Worm (Caenorhabditis elegans) whole organism, late embryonic: ENCODE results near the gene abhd-14.

Source experiments
- C08G9.2 ChIP-seq: sonication (generic microtip); optimal IDR thresholded peaks from 2 replicates; lab custom pipeline; 2016; ENCODE audit warnings: mild to moderate bottlenecking, missing genetic modification characterization, moderate library complexity, missing compliant biosample characterization
- C38D4.7 ChIP-seq: fragments of 200-800 bp; sonication (Bioruptor generic); optimal IDR thresholded peaks from 2 replicates; lab custom pipeline; 2018; ENCODE audit warnings: mild to moderate bottlenecking, missing genetic modification characterization, moderate library complexity, missing compliant biosample characterization
- F13H6.1 ChIP-seq: sonication (generic microtip); optimal IDR thresholded peaks from 2 replicates; lab custom pipeline; 2016; ENCODE audit warnings: missing genetic modification characterization, missing compliant biosample characterization
- T23F11.4 ChIP-seq: fragments of 200-800 bp; sonication (Bioruptor generic); optimal IDR thresholded peaks from 2 replicates; lab custom pipeline; 2018; ENCODE audit warnings: mild to moderate bottlenecking, missing genetic modification characterization, missing compliant biosample characterization
- ceh-18 ChIP-seq: sonication (generic microtip); optimal IDR thresholded peaks from 2 replicates; lab custom pipeline; 2016; ENCODE audit warnings: missing genetic modification characterization, missing compliant biosample characterization
- ceh-19 ChIP-seq: fragments of 200-800 bp; sonication (Bioruptor generic); optimal IDR thresholded peaks from 2 replicates; lab custom pipeline; 2018; ENCODE audit warnings: mild to moderate bottlenecking, missing genetic modification characterization, missing compliant biosample characterization
- ceh-2 ChIP-seq: sonication (generic microtip); optimal IDR thresholded peaks from 2 replicates; lab custom pipeline; 2016; ENCODE audit warnings: missing genotype, missing genetic modification characterization, missing compliant biosample characterization
- ceh-24 ChIP-seq: sonication (generic microtip); optimal IDR thresholded peaks from 2 replicates; lab custom pipeline; 2016; ENCODE audit warnings: mild to moderate bottlenecking, missing genetic modification characterization, missing compliant biosample characterization
- ceh-30 ChIP-seq: fragments of 150-350 bp; optimal IDR thresholded peaks from 2 replicates; lab custom pipeline; 2014; ENCODE audit warnings: missing biosample characterization, missing genetic modification characterization
- ceh-31 ChIP-seq: sonication (generic microtip); optimal IDR thresholded peaks from 2 replicates; lab custom pipeline; 2016; ENCODE audit warnings: missing genetic modification characterization, missing compliant biosample characterization
- ceh-45 ChIP-seq: fragments of 200-800 bp; sonication (Bioruptor generic); IDR thresholded peaks from 2 replicates; pipeline ENCODE4 v1.3.6; 2022; ENCODE audit warnings: missing genetic modification reagents, missing genetic modification characterization, missing compliant biosample characterization
- ceh-6 ChIP-seq: fragments of 200-800 bp; sonication (Bioruptor generic); optimal IDR thresholded peaks from 2 replicates; lab custom pipeline; 2018; ENCODE audit warnings: mild to moderate bottlenecking, missing genetic modification characterization, missing compliant biosample characterization
- che-1 ChIP-seq: sonication (generic microtip); optimal IDR thresholded peaks from 2 replicates; lab custom pipeline; 2016; ENCODE audit warnings: mild to moderate bottlenecking, missing genetic modification characterization, missing compliant biosample characterization
- elt-2 ChIP-seq: sonication (generic microtip); optimal IDR thresholded peaks from 2 replicates; lab custom pipeline; 2016; ENCODE audit warnings: missing genetic modification reagents, missing genetic modification characterization, missing compliant biosample characterization
- elt-4 ChIP-seq: sonication (generic microtip); optimal IDR thresholded peaks from 2 replicates; lab custom pipeline; 2016; ENCODE audit warnings: missing genetic modification characterization, missing compliant biosample characterization
- ets-4 ChIP-seq: sonication (generic microtip); optimal IDR thresholded peaks from 2 replicates; lab custom pipeline; 2016; ENCODE audit warnings: missing genetic modification characterization, missing compliant biosample characterization
- eyg-1 ChIP-seq: sonication (generic microtip); optimal IDR thresholded peaks from 2 replicates; lab custom pipeline; 2016; ENCODE audit warnings: missing genotype, missing genetic modification characterization, missing compliant biosample characterization
- fax-1 ChIP-seq: sonication (generic microtip); optimal IDR thresholded peaks from 2 replicates; lab custom pipeline; 2016; ENCODE audit warnings: missing genotype, missing genetic modification characterization, missing compliant biosample characterization
- hlh-15 ChIP-seq: sonication (generic microtip); optimal IDR thresholded peaks from 2 replicates; lab custom pipeline; 2016; ENCODE audit warnings: missing genetic modification characterization, missing compliant biosample characterization
- hlh-30 ChIP-seq: sonication (generic microtip); optimal IDR thresholded peaks from 2 replicates; lab custom pipeline; 2017; ENCODE audit warnings: antibody characterized with exemption, missing genetic modification characterization, missing compliant biosample characterization; ENCODE audit not compliant: insufficient read depth
- hlh-6 ChIP-seq: sonication (generic microtip); optimal IDR thresholded peaks from 2 replicates; lab custom pipeline; 2016; ENCODE audit warnings: missing genotype, missing genetic modification characterization, missing compliant biosample characterization
- lim-6 ChIP-seq: sonication (generic microtip); optimal IDR thresholded peaks from 2 replicates; lab custom pipeline; 2016; ENCODE audit warnings: missing genetic modification characterization, missing compliant biosample characterization
- madf-2 ChIP-seq: sonication (generic microtip); optimal IDR thresholded peaks from 2 replicates; lab custom pipeline; 2017; ENCODE audit warnings: missing genetic modification characterization, missing compliant biosample characterization
- nfya-1 ChIP-seq: sonication (generic microtip); optimal IDR thresholded peaks from 2 replicates; lab custom pipeline; 2017; ENCODE audit warnings: missing genetic modification characterization, mild to moderate bottlenecking, missing compliant biosample characterization, antibody characterized with exemption, moderate library complexity
- nhr-11 ChIP-seq: fragments of 150-350 bp; optimal IDR thresholded peaks from 2 replicates; lab custom pipeline; 2014; ENCODE audit warnings: missing biosample characterization, missing genetic modification characterization
- npax-4 ChIP-seq: sonication (generic microtip); optimal IDR thresholded peaks from 2 replicates; lab custom pipeline; 2016; ENCODE audit warnings: missing genetic modification characterization, missing compliant biosample characterization
- pag-3 ChIP-seq: sonication (generic microtip); optimal IDR thresholded peaks from 2 replicates; lab custom pipeline; 2016; ENCODE audit warnings: missing compliant biosample characterization, missing genetic modification characterization, borderline replicate concordance
- pax-1 ChIP-seq: fragments of 150-350 bp; optimal IDR thresholded peaks from 2 replicates; lab custom pipeline; 2014; ENCODE audit warnings: missing biosample characterization, missing genetic modification characterization
- pha-2 ChIP-seq: sonication (generic microtip); optimal IDR thresholded peaks from 2 replicates; lab custom pipeline; 2017; ENCODE audit warnings: mild to moderate bottlenecking, missing genetic modification characterization, missing compliant biosample characterization
- pqm-1 ChIP-seq: sonication (generic microtip); optimal IDR thresholded peaks from 2 replicates; lab custom pipeline; 2016; ENCODE audit warnings: missing genetic modification characterization, missing compliant biosample characterization
- rnt-1 ChIP-seq: sonication (generic microtip); optimal IDR thresholded peaks from 2 replicates; lab custom pipeline; 2016; ENCODE audit warnings: missing genetic modification characterization, missing compliant biosample characterization
- sdc-2 ChIP-seq: sonication (generic microtip); optimal IDR thresholded peaks from 2 replicates; lab custom pipeline; 2016; ENCODE audit warnings: missing genotype, missing genetic modification characterization, missing compliant biosample characterization
- syd-9 ChIP-seq: sonication (generic microtip); optimal IDR thresholded peaks from 2 replicates; lab custom pipeline; 2016; ENCODE audit warnings: mild to moderate bottlenecking, missing genetic modification characterization, moderate library complexity, missing compliant biosample characterization
- tbx-2 ChIP-seq: sonication (generic microtip); optimal IDR thresholded peaks from 2 replicates; lab custom pipeline; 2016; ENCODE audit warnings: missing genetic modification characterization, missing compliant biosample characterization
- tbx-7 ChIP-seq: sonication (generic microtip); optimal IDR thresholded peaks from 2 replicates; lab custom pipeline; 2016; ENCODE audit warnings: missing genotype, missing genetic modification characterization, missing compliant biosample characterization
- ttx-3 ChIP-seq: sonication (generic microtip); optimal IDR thresholded peaks from 2 replicates; lab custom pipeline; 2016; ENCODE audit warnings: missing genetic modification reagents, missing genetic modification characterization, missing compliant biosample characterization
- unc-42 ChIP-seq: sonication (generic microtip); optimal IDR thresholded peaks from 2 replicates; lab custom pipeline; 2016; ENCODE audit warnings: missing genotype, missing genetic modification characterization, missing compliant biosample characterization
- unc-55 ChIP-seq: sonication (generic microtip); optimal IDR thresholded peaks from 2 replicates; lab custom pipeline; 2017; ENCODE audit warnings: missing biosample characterization, missing genetic modification reagents, missing genetic modification characterization
- unc-86 ChIP-seq: sonication (generic microtip); optimal IDR thresholded peaks from 2 replicates; lab custom pipeline; 2016; ENCODE audit warnings: missing genetic modification characterization, missing compliant biosample characterization
- zip-5 ChIP-seq: sonication (generic microtip); optimal IDR thresholded peaks from 2 replicates; lab custom pipeline; 2016; ENCODE audit warnings: missing genetic modification characterization, missing compliant biosample characterization
- ztf-16 ChIP-seq: sonication (generic microtip); optimal IDR thresholded peaks from 2 replicates; lab custom pipeline; 2017; ENCODE audit warnings: missing genetic modification characterization, missing compliant biosample characterization

The abhd-14 gene

ce11 chrIV:1029939-1030338, at the start of gene abhd-14:
Gene abhd-14, minus strand, starts transcription at chrIV:1030039.
- TF ChIP-seq pqm-1 (tag; lab: Kevin White, UChicago): no peak
- TF ChIP-seq zip-5 (tag; lab: Kevin White, UChicago): no peak
- TF ChIP-seq ceh-2 (tag; lab: Kevin White, UChicago): no peak
- TF ChIP-seq syd-9: no peak
- no peak for TF ChIP-seq C08G9.2
- TF ChIP-seq ets-4 (tag; lab: Kevin White, UChicago): no peak
- TF ChIP-seq ceh-45 (GFP tag; lab: Robert Waterston, UW): no peak
- no peak for TF ChIP-seq fax-1 (tag; lab: Kevin White, UChicago)
- no peak for TF ChIP-seq elt-4 (tag; lab: Kevin White, UChicago)
- no peak for TF ChIP-seq nhr-11 (tag; lab: Kevin White, UChicago)
- no peak for TF ChIP-seq ceh-6 (GFP tag; lab: Kevin White, UChicago)
- no peak for TF ChIP-seq sdc-2

DNA sequence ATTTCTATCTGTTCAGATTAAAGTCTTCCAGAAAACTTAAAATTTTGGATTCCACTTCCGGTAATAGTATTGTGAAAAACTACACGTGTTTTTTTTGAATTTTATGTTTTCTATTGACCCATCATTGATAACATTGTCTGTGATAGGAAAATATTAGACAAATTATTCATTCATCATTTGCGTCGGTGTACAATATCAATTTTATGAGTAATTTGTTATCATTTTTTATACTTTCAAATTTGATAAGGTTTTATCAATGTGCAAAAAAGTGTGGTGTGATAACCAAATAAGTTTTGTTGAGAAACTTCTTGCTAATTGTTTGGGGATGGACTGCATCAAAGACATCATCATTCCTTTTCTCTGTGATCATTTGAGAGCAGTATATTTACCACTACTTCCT, 45.6 kb upstream of the abhd-14 start:
- TF ChIP-seq ceh-24 (no peak), elt-2 (tag; lab: Kevin White, UChicago) (peak; percentile 96), ztf-16 (tag; lab: Kevin White, UChicago) (no peak), ceh-19 (GFP tag; lab: Kevin White, UChicago) (no peak), tbx-7 (no peak)

ce11 chrIV:1074069-1074468, 44.2 kb upstream of the abhd-14 start:
- TF ChIP-seq madf-2 (tag; lab: Kevin White, UChicago) (no peak), che-1 (tag; lab: Kevin White, UChicago) (no peak)
- TF ChIP-seq, all 69 proteins: peak for 0

ce11 chrIV:1070383-1070782, 40.5 kb upstream of the abhd-14 start:
- no peak for TF ChIP-seq tbx-7
- TF ChIP-seq ceh-30 (tag; lab: Kevin White, UChicago): no peak
- TF ChIP-seq unc-55 (GFP tag; lab: Kevin White, UChicago): no peak
- TF ChIP-seq pha-2 (tag; lab: Kevin White, UChicago): no peak
- no peak for TF ChIP-seq elt-4 (tag; lab: Kevin White, UChicago)
- TF ChIP-seq pag-3 (tag; lab: Kevin White, UChicago): no peak
- peak; percentile 9 for TF ChIP-seq tbx-2
- peak; percentile 34 for TF ChIP-seq nfya-1 (tag; lab: Kevin White, UChicago)
- TF ChIP-seq ceh-18 (tag; lab: Kevin White, UChicago): peak; percentile 54
- peak; percentile 93 for TF ChIP-seq F13H6.1 (tag; lab: Kevin White, UChicago)
- TF ChIP-seq ceh-31 (tag; lab: Kevin White, UChicago): peak; percentile 59
- TF ChIP-seq unc-42 (tag; lab: Kevin White, UChicago): peak; percentile 36
- no peak for TF ChIP-seq eyg-1 (tag; lab: Kevin White, UChicago)
- no peak for TF ChIP-seq T23F11.4
- TF ChIP-seq ceh-6 (GFP tag; lab: Kevin White, UChicago): no peak

DNA sequence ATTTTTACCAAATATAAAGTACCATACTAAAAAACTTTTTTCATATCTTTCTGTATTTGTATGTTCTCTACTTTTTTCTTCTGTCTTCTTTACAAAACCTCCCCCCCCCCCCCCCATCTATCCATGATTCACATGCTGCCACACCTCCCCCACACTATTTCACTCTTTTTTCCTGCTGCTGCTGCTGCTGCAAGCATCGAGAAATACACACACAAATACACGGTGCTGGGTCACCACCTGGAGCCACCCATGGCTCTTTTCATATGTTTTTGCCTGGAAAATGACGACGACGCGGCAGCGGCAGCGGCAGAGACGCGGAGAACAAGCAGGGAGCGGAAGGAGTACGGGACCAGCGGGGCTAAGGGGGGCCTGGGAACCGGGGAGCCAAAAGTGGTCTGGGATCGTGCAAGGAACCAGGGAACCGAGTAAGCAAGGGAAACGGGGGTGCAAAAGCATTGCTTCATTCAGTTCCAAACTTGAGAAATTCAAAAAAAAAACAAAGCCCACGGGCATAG, 38.9 kb upstream of the abhd-14 start:
- no peak for TF ChIP-seq ceh-45 (GFP tag; lab: Robert Waterston, UW)
- TF ChIP-seq C38D4.7: no peak
- TF ChIP-seq F13H6.1 (tag; lab: Kevin White, UChicago): no peak
- TF ChIP-seq tbx-2: no peak
- no peak for TF ChIP-seq pax-1
- TF ChIP-seq hlh-6 (tag; lab: Kevin White, UChicago): no peak
- no peak for TF ChIP-seq tbx-7
- TF ChIP-seq hlh-15 (tag; lab: Kevin White, UChicago): no peak
- no peak for TF ChIP-seq hlh-30 (tag; lab: Kevin White, UChicago)
- TF ChIP-seq lim-6 (tag; lab: Kevin White, UChicago): no peak
- no peak for TF ChIP-seq npax-4 (tag; lab: Kevin White, UChicago)
- TF ChIP-seq rnt-1 (tag; lab: Kevin White, UChicago): no peak
- TF ChIP-seq unc-86 (tag; lab: Kevin White, UChicago): no peak
- TF ChIP-seq ttx-3 (tag; lab: Kevin White, UChicago): no peak
